Worm (Caenorhabditis elegans) whole organism, L3 larva: ENCODE results near the gene K06H7.1.
A peak's percentile ranks its signal among the peaks of the same experiment; 100 is the strongest.

Source experiments
- R02D3.7 ChIP-seq: fragments of 150-350 bp; optimal IDR thresholded peaks from 2 replicates; lab custom pipeline; 2014; ENCODE audit warnings: missing biosample characterization, missing genetic modification characterization
- ZK546.5 ChIP-seq: sonication (generic microtip); optimal IDR thresholded peaks from 2 replicates; lab custom pipeline; 2017; ENCODE audit warnings: missing biosample characterization, missing genetic modification characterization
- aly-2 ChIP-seq: fragments of 150-350 bp; optimal IDR thresholded peaks from 2 replicates; lab custom pipeline; 2014; ENCODE audit warnings: missing biosample characterization, missing genetic modification characterization
- ama-1 ChIP-seq: fragments of 150-350 bp; optimal IDR thresholded peaks from 2 replicates; lab custom pipeline; 2018
- ceh-16 ChIP-seq: sonication (generic microtip); optimal IDR thresholded peaks from 2 replicates; lab custom pipeline; 2017; ENCODE audit warnings: missing biosample characterization, missing genetic modification characterization
- ceh-28 ChIP-seq: fragments of 150-350 bp; optimal IDR thresholded peaks from 2 replicates; lab custom pipeline; 2014; ENCODE audit warnings: missing biosample characterization, missing genetic modification reagents, missing genetic modification characterization
- ceh-82 ChIP-seq: fragments of 150-350 bp; optimal IDR thresholded peaks from 2 replicates; lab custom pipeline; 2014; ENCODE audit warnings: missing biosample characterization, missing genetic modification characterization
- ceh-9 ChIP-seq: sonication (generic microtip); optimal IDR thresholded peaks from 2 replicates; lab custom pipeline; 2018; ENCODE audit warnings: missing biosample characterization, missing genetic modification characterization
- egl-5 ChIP-seq: fragments of 150-350 bp; optimal IDR thresholded peaks from 2 replicates; lab custom pipeline; 2017; ENCODE audit warnings: missing biosample characterization, missing genetic modification reagents, missing genetic modification characterization, inconsistent platforms
- elt-2 ChIP-seq: sonication (generic microtip); optimal IDR thresholded peaks from 2 replicates; lab custom pipeline; 2016; ENCODE audit warnings: missing genetic modification reagents, mild to moderate bottlenecking, missing genetic modification characterization, missing compliant biosample characterization
- elt-3 ChIP-seq, 3 experiments: fragments of 150-350 bp in 1 of 3; sonication (generic microtip) in 2 of 3; optimal IDR thresholded peaks; 2 replicates in 2 of 3; 4 replicates in 1 of 3; lab custom pipeline; 2014 to 2017; ENCODE audit warnings: missing biosample characterization in 3 of 3, missing genetic modification characterization in 3 of 3
- eor-1 ChIP-seq, 2 experiments: fragments of 150-350 bp; optimal IDR thresholded peaks; 2 replicates each; lab custom pipeline; 2014 to 2018; ENCODE audit warnings: missing biosample characterization in 2 of 2, missing genetic modification characterization in 2 of 2
- fkh-10 ChIP-seq: sonication (generic microtip); optimal IDR thresholded peaks from 2 replicates; lab custom pipeline; 2017; ENCODE audit warnings: missing biosample characterization, missing genetic modification reagents, missing genetic modification characterization
- fkh-2 ChIP-seq: fragments of 150-350 bp; optimal IDR thresholded peaks from 2 replicates; lab custom pipeline; 2014; ENCODE audit warnings: missing biosample characterization, missing genetic modification reagents, missing genetic modification characterization
- fos-1 ChIP-seq: fragments of 150-350 bp; optimal IDR thresholded peaks from 2 replicates; lab custom pipeline; 2014; ENCODE audit warnings: missing biosample characterization, missing genetic modification characterization
- hmg-11 ChIP-seq: sonication (generic microtip); optimal IDR thresholded peaks from 2 replicates; lab custom pipeline; 2016; ENCODE audit warnings: missing genetic modification characterization, missing compliant biosample characterization
- jun-1 ChIP-seq: fragments of 150-350 bp; optimal IDR thresholded peaks from 2 replicates; lab custom pipeline; 2014; ENCODE audit warnings: missing biosample characterization, missing genetic modification reagents, missing genetic modification characterization
- lin-15B ChIP-seq: fragments of 150-350 bp; optimal IDR thresholded peaks from 2 replicates; lab custom pipeline; 2014; ENCODE audit warnings: missing biosample characterization, missing genetic modification characterization
- lsy-12 ChIP-seq: sonication (generic microtip); optimal IDR thresholded peaks from 2 replicates; lab custom pipeline; 2016; ENCODE audit warnings: mild to moderate bottlenecking, missing genetic modification characterization, missing compliant biosample characterization
- mdl-1 ChIP-seq: fragments of 150-350 bp; optimal IDR thresholded peaks from 2 replicates; lab custom pipeline; 2014; ENCODE audit warnings: missing biosample characterization, missing genetic modification characterization
- mml-1 ChIP-seq: fragments of 150-350 bp; sonication (generic microtip); optimal IDR thresholded peaks from 3 replicates; lab custom pipeline; 2014; ENCODE audit warnings: missing biosample characterization, missing genetic modification characterization
- nfya-1 ChIP-seq: sonication (generic microtip); optimal IDR thresholded peaks from 2 replicates; lab custom pipeline; 2017; ENCODE audit warnings: missing genetic modification characterization, mild to moderate bottlenecking, missing compliant biosample characterization, antibody characterized with exemption, moderate library complexity; ENCODE audit not compliant: insufficient read depth
- nhr-11 ChIP-seq: fragments of 150-350 bp; optimal IDR thresholded peaks from 2 replicates; lab custom pipeline; 2014; ENCODE audit warnings: missing biosample characterization, missing genetic modification characterization
- nhr-12 ChIP-seq: fragments of 150-350 bp; optimal IDR thresholded peaks from 2 replicates; lab custom pipeline; 2014; ENCODE audit warnings: missing biosample characterization, missing genetic modification characterization
- nhr-23 ChIP-seq: fragments of 150-350 bp; optimal IDR thresholded peaks from 2 replicates; lab custom pipeline; 2014; ENCODE audit warnings: missing biosample characterization, missing genetic modification reagents, missing genetic modification characterization
- nhr-237 ChIP-seq: fragments of 150-350 bp; optimal IDR thresholded peaks from 2 replicates; lab custom pipeline; 2014; ENCODE audit warnings: missing biosample characterization, missing genetic modification characterization
- nhr-25 ChIP-seq: sonication (generic microtip); optimal IDR thresholded peaks from 2 replicates; lab custom pipeline; 2017; ENCODE audit warnings: missing biosample characterization, missing genetic modification characterization
- nhr-28 ChIP-seq: fragments of 150-350 bp; optimal IDR thresholded peaks from 2 replicates; lab custom pipeline; 2014; ENCODE audit warnings: missing biosample characterization, missing genetic modification characterization
- nhr-43 ChIP-seq: sonication (generic microtip); optimal IDR thresholded peaks from 2 replicates; lab custom pipeline; 2016; ENCODE audit warnings: mild to moderate bottlenecking, missing genetic modification characterization, missing compliant biosample characterization; ENCODE audit not compliant: poor library complexity, severe bottlenecking
- nhr-67 ChIP-seq: fragments of 150-350 bp; optimal IDR thresholded peaks from 2 replicates; lab custom pipeline; 2014; ENCODE audit warnings: missing biosample characterization, missing genetic modification characterization
- nhr-76 ChIP-seq: fragments of 150-350 bp; sonication (generic microtip); optimal IDR thresholded peaks from 5 replicates; lab custom pipeline; 2014; ENCODE audit warnings: missing biosample characterization, missing genetic modification characterization
- nhr-77 ChIP-seq: fragments of 150-350 bp; optimal IDR thresholded peaks from 2 replicates; lab custom pipeline; 2014; ENCODE audit warnings: missing biosample characterization, missing genetic modification characterization
- pha-4 ChIP-seq: fragments of 150-350 bp; optimal IDR thresholded peaks from 2 replicates; lab custom pipeline; 2014; ENCODE audit warnings: missing biosample characterization, missing genetic modification reagents, missing genetic modification characterization
- pqm-1 ChIP-seq: fragments of 150-350 bp; optimal IDR thresholded peaks from 2 replicates; lab custom pipeline; 2017; ENCODE audit warnings: missing biosample characterization, missing genetic modification characterization, inconsistent platforms
- sea-2 ChIP-seq: fragments of 150-350 bp; sonication (generic microtip); optimal IDR thresholded peaks from 4 replicates; lab custom pipeline; 2014; ENCODE audit warnings: missing biosample characterization, missing genetic modification reagents, missing genetic modification characterization
- skn-1 ChIP-seq: fragments of 150-350 bp; optimal IDR thresholded peaks from 2 replicates; lab custom pipeline; 2014; ENCODE audit warnings: missing biosample characterization, missing genetic modification characterization
- snpc-4 ChIP-seq: fragments of 150-350 bp; optimal IDR thresholded peaks from 2 replicates; lab custom pipeline; 2014; ENCODE audit warnings: missing biosample characterization, missing genetic modification characterization
- unc-39 ChIP-seq: sonication (generic microtip); optimal IDR thresholded peaks from 4 replicates; lab custom pipeline; 2017; ENCODE audit warnings: missing biosample characterization, missing genetic modification characterization
- unc-62 ChIP-seq: fragments of 150-350 bp; sonication (generic microtip); optimal IDR thresholded peaks from 4 replicates; lab custom pipeline; 2014; ENCODE audit warnings: missing biosample characterization, missing genetic modification reagents, missing genetic modification characterization
- zag-1 ChIP-seq: fragments of 150-350 bp; optimal IDR thresholded peaks from 2 replicates; lab custom pipeline; 2014; ENCODE audit warnings: missing biosample characterization, missing genetic modification characterization
- ztf-4 ChIP-seq: fragments of 150-350 bp; optimal IDR thresholded peaks from 2 replicates; lab custom pipeline; 2014; ENCODE audit warnings: missing biosample characterization, missing genetic modification characterization

Gene K06H7.1

DNA sequence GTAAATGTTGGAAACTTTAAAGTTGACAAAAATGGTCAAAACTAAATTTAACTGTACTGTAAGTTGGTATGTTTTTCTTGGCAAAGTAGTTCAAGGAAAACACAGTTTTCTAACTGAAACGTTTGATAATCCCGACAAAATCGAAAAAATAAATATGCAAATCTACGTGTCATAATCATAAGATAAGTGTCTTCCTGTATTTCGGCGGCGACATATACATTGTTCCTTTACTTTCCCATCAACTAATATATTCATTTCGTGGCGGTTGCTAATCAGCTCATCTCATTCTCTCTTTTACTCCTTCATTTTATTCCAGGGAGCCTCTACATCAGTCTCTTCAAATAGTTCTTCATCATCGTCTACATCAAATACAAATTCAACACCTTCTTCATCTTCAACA lies 31.3 kb upstream of the K06H7.1 start:
- no peak for TF ChIP-seq nhr-11 (tag; lab: Kevin White, UChicago)

DNA sequence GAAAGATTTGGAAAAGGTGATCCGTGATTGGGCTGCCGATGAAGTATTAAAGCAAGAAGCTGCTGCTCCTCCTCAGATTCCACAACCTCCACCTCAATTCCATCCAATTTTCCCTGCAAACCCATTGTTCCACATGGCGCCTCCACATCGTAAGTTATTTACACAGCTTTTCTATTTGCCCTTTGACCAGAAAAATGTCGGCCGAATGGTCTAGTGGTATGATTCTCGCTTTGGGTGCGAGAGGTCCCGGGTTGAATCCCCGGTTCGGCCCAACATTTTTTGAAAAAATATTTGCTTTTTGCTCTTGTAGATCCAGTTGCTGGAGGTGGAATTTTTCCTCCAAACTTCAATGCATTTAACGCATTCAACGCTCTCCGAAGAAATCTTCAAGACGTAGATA lies 29.9 kb upstream of the K06H7.1 start:
- no peak for TF ChIP-seq ceh-9
- TF ChIP-seq ztf-4 (tag; lab: Kevin White, UChicago) = no peak
- no peak for TF ChIP-seq pqm-1 (tag; lab: Kevin White, UChicago)
- TF ChIP-seq fos-1 (tag; lab: Kevin White, UChicago) = no peak
- no peak for TF ChIP-seq elt-3 (tag; optimal IDR thresholded peaks at IDR 0.05; lab: Kevin White, UChicago)
- TF ChIP-seq sea-2 (GFP tag; lab: Kevin White, UChicago) = no peak
- no peak for TF ChIP-seq zag-1 (tag; lab: Kevin White, UChicago)
- TF ChIP-seq R02D3.7 (tag; lab: Kevin White, UChicago) = no peak
- TF ChIP-seq unc-62 (GFP tag; lab: Kevin White, UChicago) = no peak
- TF ChIP-seq nhr-28 (tag; lab: Kevin White, UChicago) = no peak
- TF ChIP-seq nhr-77 = no peak
- no peak for TF ChIP-seq nhr-12 (tag; lab: Kevin White, UChicago)
- no peak for TF ChIP-seq ZK546.5 (tag; lab: Kevin White, UChicago)
- TF ChIP-seq ama-1 (lab: Kevin White, UChicago) = no peak
- no peak for TF ChIP-seq skn-1 (tag; lab: Kevin White, UChicago)

DNA sequence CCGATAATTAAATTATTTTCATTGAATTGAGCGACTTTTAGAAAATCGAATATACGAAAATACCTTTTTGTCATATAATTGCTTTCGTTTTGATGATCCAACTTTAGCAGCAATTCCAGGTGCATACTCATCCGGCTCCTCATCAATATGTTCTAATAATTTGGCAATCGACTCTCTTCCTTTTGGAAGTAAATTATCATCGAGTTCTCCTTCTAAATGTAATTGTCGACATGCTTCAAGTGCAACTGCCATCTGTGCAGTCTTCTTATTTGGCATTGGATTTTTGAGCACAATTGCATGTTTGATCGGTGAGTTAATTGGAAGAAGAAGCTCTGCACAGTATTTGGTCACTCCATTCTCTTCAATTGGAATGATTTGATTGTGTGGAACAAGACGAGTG lies 21.9 kb upstream of the K06H7.1 start:
- TF ChIP-seq unc-39 = no peak
- TF ChIP-seq ztf-4 (tag; lab: Kevin White, UChicago) = no peak
- TF ChIP-seq nhr-43 = no peak
- TF ChIP-seq nhr-237 = no peak
- TF ChIP-seq zag-1 (tag; lab: Kevin White, UChicago) = no peak
- TF ChIP-seq nhr-76 (tag; lab: Kevin White, UChicago) = no peak
- no peak for TF ChIP-seq ZK546.5 (tag; lab: Kevin White, UChicago)
- no peak for TF ChIP-seq pha-4
- TF ChIP-seq ceh-82 = no peak
- no peak for TF ChIP-seq nfya-1 (tag; lab: Kevin White, UChicago)
- TF ChIP-seq ceh-16 = no peak
- TF ChIP-seq mml-1 (tag; lab: Kevin White, UChicago) = no peak
- no peak for TF ChIP-seq eor-1 (tag; optimal IDR thresholded peaks at IDR 0.05; lab: Kevin White, UChicago)
- no peak for TF ChIP-seq lsy-12 (tag; lab: Kevin White, UChicago)
- TF ChIP-seq nhr-23 (tag; lab: Kevin White, UChicago) = no peak
- no peak for TF ChIP-seq aly-2 (tag; lab: Kevin White, UChicago)
- no peak for TF ChIP-seq jun-1 (tag; lab: Kevin White, UChicago)
- no peak for TF ChIP-seq nhr-67 (tag; lab: Kevin White, UChicago)
- no peak for TF ChIP-seq lin-15B (tag; lab: Kevin White, UChicago)

DNA sequence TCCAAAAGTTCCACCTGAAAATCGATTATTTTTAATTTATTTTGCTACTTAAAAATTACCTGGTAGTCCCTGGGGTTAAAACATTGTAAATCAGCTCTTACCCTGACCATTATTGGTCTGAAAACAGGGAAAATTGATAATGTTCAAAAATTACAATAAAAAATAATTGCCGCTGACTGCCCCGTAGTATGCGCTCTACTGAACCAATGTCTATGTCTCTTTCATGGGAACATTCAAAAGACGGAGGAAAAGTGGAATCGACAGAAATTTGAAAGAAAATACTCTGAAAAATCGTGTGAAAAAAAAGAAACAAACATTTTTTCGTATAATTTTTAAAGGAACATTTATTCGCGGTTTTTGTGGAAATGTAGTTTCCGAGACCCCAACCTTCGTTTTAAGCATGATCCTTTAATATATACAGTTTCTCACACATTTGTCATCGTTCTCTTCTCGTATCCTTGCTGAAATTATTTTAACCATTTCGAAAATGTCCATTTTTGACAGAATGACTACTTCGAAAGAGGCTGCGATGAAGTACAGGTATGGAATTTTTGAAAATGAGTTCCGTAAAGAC lies 18.9 kb upstream of the K06H7.1 start, which contains the start of the genes dcr-1 and apc-2:
Gene dcr-1 (minus strand): TSS at position 117 of the 574 bp plus-strand sequence.
Gene apc-2 (plus strand): TSS at position 465 of the 574 bp plus-strand sequence.
- TF ChIP-seq fos-1 (tag; lab: Kevin White, UChicago) (no peak), nhr-77 (no peak), lin-15B (tag; lab: Kevin White, UChicago) (no peak), nhr-23 (tag; lab: Kevin White, UChicago) (no peak), eor-1 (tag; optimal IDR thresholded peaks at IDR 0.05; lab: Kevin White, UChicago) (no peak), ceh-9 (no peak), jun-1 (tag; lab: Kevin White, UChicago) (no peak), fkh-10 (GFP tag; lab: Kevin White, UChicago) (no peak), skn-1 (tag; lab: Kevin White, UChicago) (no peak), elt-2 (tag; lab: Kevin White, UChicago) (no peak), lsy-12 (tag; lab: Kevin White, UChicago) (no peak), ZK546.5 (tag; lab: Kevin White, UChicago) (no peak)

DNA sequence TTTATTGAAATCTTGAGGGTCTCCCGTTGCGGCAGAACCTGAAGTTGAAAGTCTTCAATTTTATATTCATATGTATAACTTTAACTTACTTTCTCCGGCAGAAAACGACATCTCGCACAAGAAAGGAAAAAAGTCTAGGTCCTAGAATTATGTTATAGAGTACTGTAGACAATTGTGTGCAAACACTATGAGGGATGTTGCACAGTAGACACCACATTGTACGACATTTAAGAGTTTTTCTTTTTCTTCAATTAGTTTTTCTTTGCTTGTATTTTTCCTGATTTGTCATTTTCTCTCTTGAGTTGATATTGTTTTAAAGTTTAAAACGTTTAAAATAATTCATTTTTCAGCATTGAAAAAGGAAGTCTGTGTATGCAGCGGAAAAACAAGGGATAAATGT lies 13.8 kb upstream of the K06H7.1 start, which contains the start of the genes K06H7.7 and grp-1:
Gene K06H7.7 (minus strand): TSS at position 121 of the 400 bp plus-strand sequence.
Gene grp-1 (plus strand): TSS at position 351 of the 400 bp plus-strand sequence.
- TF ChIP-seq nhr-43 = peak; percentile 49
- peak; percentile 72 for TF ChIP-seq nfya-1 (tag; lab: Kevin White, UChicago)
- TF ChIP-seq nhr-23 (tag; lab: Kevin White, UChicago) = peak; percentile 81
- peak; percentile 73 for TF ChIP-seq lin-15B (tag; lab: Kevin White, UChicago)
- TF ChIP-seq snpc-4 = no peak
- no peak for TF ChIP-seq nhr-12 (tag; lab: Kevin White, UChicago)
- no peak for TF ChIP-seq unc-62 (GFP tag; lab: Kevin White, UChicago)
- TF ChIP-seq egl-5 (tag; lab: Kevin White, UChicago) = peak; percentile 56
- TF ChIP-seq nhr-25 (tag; lab: Kevin White, UChicago) = peak; percentile 21
- TF ChIP-seq hmg-11 (tag; lab: Kevin White, UChicago) = no peak
- no peak for TF ChIP-seq skn-1 (tag; lab: Kevin White, UChicago)
- no peak for TF ChIP-seq nhr-28 (tag; lab: Kevin White, UChicago)
- TF ChIP-seq ztf-4 (tag; lab: Kevin White, UChicago) = no peak
- TF ChIP-seq fkh-2 (tag; lab: Kevin White, UChicago) = no peak
- no peak for TF ChIP-seq mdl-1 (tag; lab: Kevin White, UChicago)
- TF ChIP-seq ceh-28 (tag; lab: Kevin White, UChicago) = no peak
- TF ChIP-seq aly-2 (tag; lab: Kevin White, UChicago) = no peak
- TF ChIP-seq pha-4 = peak; percentile 71
- no peak for TF ChIP-seq elt-2 (tag; lab: Kevin White, UChicago)
- no peak for TF ChIP-seq mml-1 (tag; lab: Kevin White, UChicago)
